Worm (Caenorhabditis elegans) whole organism, L1 larva: ENCODE measurements around the gene C44C10.9.

Experiments used
- C16A3.4 ChIP-seq: fragments of 150-350 bp; optimal IDR thresholded peaks from 2 replicates; lab custom pipeline; 2014; ENCODE audit warnings: missing biosample characterization, missing genetic modification characterization
- C34B4.2 ChIP-seq: sonication (generic microtip); optimal IDR thresholded peaks from 2 replicates; lab custom pipeline; 2017; ENCODE audit warnings: mild to moderate bottlenecking, missing genetic modification characterization, missing compliant biosample characterization
- Y116A8C.19 ChIP-seq: sonication (generic microtip); optimal IDR thresholded peaks from 2 replicates; lab custom pipeline; 2016; ENCODE audit warnings: missing compliant biosample characterization, missing genetic modification characterization, borderline replicate concordance
- ama-1 ChIP-seq: fragments of 150-350 bp; optimal IDR thresholded peaks from 2 replicates; lab custom pipeline; 2014
- blmp-1 ChIP-seq: fragments of 150-350 bp; optimal IDR thresholded peaks from 2 replicates; lab custom pipeline; 2014; ENCODE audit warnings: missing biosample characterization, missing genetic modification characterization
- ceh-90 ChIP-seq: sonication (generic microtip); optimal IDR thresholded peaks from 2 replicates; lab custom pipeline; 2016; ENCODE audit warnings: missing genetic modification characterization, missing compliant biosample characterization
- dsc-1 ChIP-seq: sonication (generic microtip); optimal IDR thresholded peaks from 2 replicates; lab custom pipeline; 2016; ENCODE audit warnings: mild to moderate bottlenecking, missing genetic modification characterization, missing compliant biosample characterization
- efl-1 ChIP-seq, 4 experiments: fragments of 150-350 bp; optimal IDR thresholded peaks in 3 of 4; peaks in 1 of 4; 1 replicate in 1 of 4; 2 replicates in 3 of 4; lab custom pipeline; 2014; ENCODE audit warnings: missing biosample characterization in 2 of 4, missing genetic modification characterization in 2 of 4, missing genetic modification reagents in 2 of 4
- efl-3 ChIP-seq: fragments of 200-800 bp; sonication (Bioruptor generic); optimal IDR thresholded peaks from 2 replicates; lab custom pipeline; 2018; ENCODE audit warnings: mild to moderate bottlenecking, missing genetic modification characterization, missing compliant biosample characterization
- egl-27 ChIP-seq, 2 experiments: fragments of 150-350 bp in 1 of 2; sonication (generic microtip); optimal IDR thresholded peaks; 3 replicates each; lab custom pipeline; 2017 to 2018; ENCODE audit warnings: missing biosample characterization in 2 of 2, missing genetic modification characterization in 2 of 2, missing genetic modification reagents in 2 of 2
- elt-2 ChIP-seq: sonication (generic microtip); optimal IDR thresholded peaks from 2 replicates; lab custom pipeline; 2016; ENCODE audit warnings: missing genetic modification characterization, mild to moderate bottlenecking, inconsistent platforms, missing compliant biosample characterization, missing genetic modification reagents
- ets-5 ChIP-seq: fragments of 200-800 bp; sonication (Bioruptor generic); IDR thresholded peaks from 2 replicates; pipeline ENCODE4 v1.3.6; 2022; ENCODE audit warnings: missing genetic modification characterization, missing compliant biosample characterization
- fkh-10 ChIP-seq: sonication (generic microtip); optimal IDR thresholded peaks from 2 replicates; lab custom pipeline; 2017; ENCODE audit warnings: missing biosample characterization, missing genetic modification reagents, missing genetic modification characterization
- fkh-4 ChIP-seq: sonication (generic microtip); optimal IDR thresholded peaks from 2 replicates; lab custom pipeline; 2016; ENCODE audit warnings: missing compliant biosample characterization, missing genetic modification characterization, borderline replicate concordance
- fkh-8 ChIP-seq: sonication (generic microtip); optimal IDR thresholded peaks from 2 replicates; lab custom pipeline; 2016; ENCODE audit warnings: mild to moderate bottlenecking, missing genetic modification characterization, missing compliant biosample characterization
- fos-1 ChIP-seq: fragments of 150-350 bp; optimal IDR thresholded peaks from 2 replicates; lab custom pipeline; 2014; ENCODE audit warnings: missing biosample characterization, missing genetic modification characterization
- hlh-4 ChIP-seq: sonication (generic microtip); optimal IDR thresholded peaks from 2 replicates; lab custom pipeline; 2016; ENCODE audit warnings: mild to moderate bottlenecking, missing genetic modification characterization, missing compliant biosample characterization
- irx-1 ChIP-seq: sonication (generic microtip); optimal IDR thresholded peaks from 2 replicates; lab custom pipeline; 2016; ENCODE audit warnings: missing genetic modification characterization, missing compliant biosample characterization
- isw-1 ChIP-seq: fragments of 200-800 bp; sonication (Bioruptor generic); IDR thresholded peaks from 2 replicates; pipeline ENCODE4 v1.3.6; 2022; ENCODE audit warnings: missing genetic modification characterization, missing compliant biosample characterization
- jun-1 ChIP-seq: fragments of 150-350 bp; optimal IDR thresholded peaks from 2 replicates; lab custom pipeline; 2014; ENCODE audit warnings: missing biosample characterization, missing genetic modification reagents, missing genetic modification characterization
- lin-13 ChIP-seq: fragments of 150-350 bp; optimal IDR thresholded peaks from 2 replicates; lab custom pipeline; 2014; ENCODE audit warnings: missing biosample characterization, missing genetic modification reagents, missing genetic modification characterization
- lin-14 ChIP-seq: fragments of 200-800 bp; sonication (Bioruptor generic); optimal IDR thresholded peaks from 2 replicates; lab custom pipeline; 2018; ENCODE audit warnings: mild to moderate bottlenecking, missing genetic modification characterization, moderate library complexity, missing compliant biosample characterization
- lin-15B ChIP-seq: fragments of 150-350 bp; sonication (generic microtip); optimal IDR thresholded peaks from 3 replicates; lab custom pipeline; 2014; ENCODE audit warnings: missing biosample characterization, missing genetic modification characterization
- lin-35 ChIP-seq, 2 experiments: fragments of 150-350 bp; optimal IDR thresholded peaks; 2 replicates each; lab custom pipeline; 2014; ENCODE audit warnings: missing biosample characterization in 2 of 2, missing genetic modification characterization in 2 of 2, missing genetic modification reagents in 2 of 2
- lin-39 ChIP-seq: fragments of 150-350 bp; optimal IDR thresholded peaks from 2 replicates; lab custom pipeline; 2014; ENCODE audit warnings: missing biosample characterization, missing genetic modification reagents, missing genetic modification characterization
- mdl-1 ChIP-seq, 2 experiments: fragments of 150-350 bp; optimal IDR thresholded peaks; 2 replicates each; lab custom pipeline; 2014 to 2017; ENCODE audit warnings: missing biosample characterization in 2 of 2, missing genetic modification characterization in 2 of 2, inconsistent platforms in 1 of 2
- mep-1 ChIP-seq: fragments of 150-350 bp; optimal IDR thresholded peaks from 2 replicates; lab custom pipeline; 2014; ENCODE audit warnings: missing biosample characterization, missing genetic modification characterization
- nhr-12 ChIP-seq: sonication (generic microtip); optimal IDR thresholded peaks from 2 replicates; lab custom pipeline; 2017; ENCODE audit warnings: missing biosample characterization, missing genetic modification characterization
- nhr-19 ChIP-seq: fragments of 200-800 bp; sonication (Bioruptor generic); conservative IDR thresholded peaks from 2 replicates; pipeline ENCODE4 v1.3.6; 2022; ENCODE audit warnings: missing genetic modification characterization, missing compliant biosample characterization
- nhr-20 ChIP-seq: sonication (generic microtip); optimal IDR thresholded peaks from 2 replicates; lab custom pipeline; 2016; ENCODE audit warnings: mild to moderate bottlenecking, missing genetic modification characterization, missing compliant biosample characterization
- nhr-237 ChIP-seq: fragments of 150-350 bp; optimal IDR thresholded peaks from 2 replicates; lab custom pipeline; 2014; ENCODE audit warnings: missing biosample characterization, missing genetic modification characterization
- nhr-47 ChIP-seq: sonication (generic microtip); optimal IDR thresholded peaks from 2 replicates; lab custom pipeline; 2016; ENCODE audit warnings: mild to moderate bottlenecking, missing genetic modification characterization, moderate library complexity, missing compliant biosample characterization
- nhr-71 ChIP-seq: sonication (generic microtip); optimal IDR thresholded peaks from 2 replicates; lab custom pipeline; 2016; ENCODE audit warnings: mild to moderate bottlenecking, missing genetic modification characterization, moderate library complexity, missing compliant biosample characterization
- nhr-77 ChIP-seq: fragments of 150-350 bp; optimal IDR thresholded peaks from 2 replicates; lab custom pipeline; 2014; ENCODE audit warnings: missing biosample characterization, missing genetic modification characterization
- nhr-85 ChIP-seq: sonication (generic microtip); peaks from one replicate; lab custom pipeline; 2016; ENCODE audit warnings: missing genetic modification characterization, inconsistent platforms, missing compliant biosample characterization
- nhr-90 ChIP-seq: sonication (generic microtip); optimal IDR thresholded peaks from 2 replicates; lab custom pipeline; 2016; ENCODE audit warnings: mild to moderate bottlenecking, missing genetic modification characterization, missing compliant biosample characterization; ENCODE audit not compliant: poor library complexity
- pag-3 ChIP-seq: sonication (generic microtip); optimal IDR thresholded peaks from 2 replicates; lab custom pipeline; 2017; ENCODE audit warnings: missing genetic modification characterization, mild to moderate bottlenecking, missing compliant biosample characterization, antibody characterized with exemption, borderline replicate concordance; ENCODE audit not compliant: insufficient read depth
- pqm-1 ChIP-seq: sonication (generic microtip); optimal IDR thresholded peaks from 3 replicates; lab custom pipeline; 2017; ENCODE audit warnings: missing biosample characterization, missing genetic modification characterization
- snu-23 ChIP-seq: sonication (generic microtip); optimal IDR thresholded peaks from 2 replicates; lab custom pipeline; 2016; ENCODE audit warnings: missing genetic modification characterization, missing compliant biosample characterization
- swsn-7 ChIP-seq: sonication (generic microtip); optimal IDR thresholded peaks from 2 replicates; lab custom pipeline; 2016; ENCODE audit warnings: missing genetic modification characterization, missing compliant biosample characterization
- tlp-1 ChIP-seq: fragments of 150-350 bp; optimal IDR thresholded peaks from 2 replicates; lab custom pipeline; 2014; ENCODE audit warnings: missing biosample characterization, missing genetic modification characterization
- unc-130 ChIP-seq: fragments of 150-350 bp; optimal IDR thresholded peaks from 2 replicates; lab custom pipeline; 2017; ENCODE audit warnings: missing biosample characterization, missing genetic modification characterization, inconsistent platforms
- unc-30 ChIP-seq: sonication (generic microtip); optimal IDR thresholded peaks from 2 replicates; lab custom pipeline; 2017; ENCODE audit warnings: missing biosample characterization, missing genetic modification characterization
- unc-62 ChIP-seq: fragments of 150-350 bp; optimal IDR thresholded peaks from 2 replicates; lab custom pipeline; 2014; ENCODE audit warnings: missing biosample characterization, missing genetic modification reagents, missing genetic modification characterization
- vab-15 ChIP-seq: sonication (generic microtip); optimal IDR thresholded peaks from 2 replicates; lab custom pipeline; 2017; ENCODE audit warnings: missing genotype, mild to moderate bottlenecking, missing genetic modification characterization, missing compliant biosample characterization
- zag-1 ChIP-seq: fragments of 150-350 bp; optimal IDR thresholded peaks from 2 replicates; lab custom pipeline; 2014; ENCODE audit warnings: missing biosample characterization, missing genetic modification characterization
- ztf-4 ChIP-seq: fragments of 150-350 bp; optimal IDR thresholded peaks from 2 replicates; lab custom pipeline; 2014; ENCODE audit warnings: missing biosample characterization, missing genetic modification characterization

The C44C10.9 gene

ce11 chrX:11737053-11737452, 20.7 kb upstream of the C44C10.9 start, which contains the start of gene D1053.3:
Gene D1053.3 (minus strand): TSS chrX:11737153.
- TF ChIP-seq fkh-4: no peak
- no peak for TF ChIP-seq C16A3.4 (tag; lab: Kevin White, UChicago)
- TF ChIP-seq pag-3 (tag; lab: Kevin White, UChicago): no peak
- TF ChIP-seq ceh-90 (tag; lab: Kevin White, UChicago): no peak
- TF ChIP-seq jun-1 (tag; lab: Kevin White, UChicago): no peak

ce11 chrX:11734110-11734509, 17.8 kb upstream of the C44C10.9 start:
- TF ChIP-seq pag-3 (tag; lab: Kevin White, UChicago) (no peak), elt-2 (peak; percentile 1), nhr-71 (no peak), nhr-12 (tag; lab: Kevin White, UChicago) (no peak), zag-1 (no peak), jun-1 (tag; lab: Kevin White, UChicago) (no peak)

ce11 chrX:11732752-11733151, 16.4 kb upstream of the C44C10.9 start:
- TF ChIP-seq swsn-7 (no peak), unc-62 (GFP tag; lab: Kevin White, UChicago) (no peak), tlp-1 (no peak), nhr-90 (tag; lab: Kevin White, UChicago) (no peak), lin-15B (tag; lab: Kevin White, UChicago) (no peak), nhr-47 (no peak), dsc-1 (no peak), lin-13 (GFP tag; lab: Kevin White, UChicago) (no peak), nhr-77 (tag; lab: Kevin White, UChicago) (no peak), nhr-20 (tag; lab: Kevin White, UChicago) (no peak), nhr-237 (no peak), ama-1 (lab: Kevin White, UChicago) (no peak), ets-5 (no peak)

DNA sequence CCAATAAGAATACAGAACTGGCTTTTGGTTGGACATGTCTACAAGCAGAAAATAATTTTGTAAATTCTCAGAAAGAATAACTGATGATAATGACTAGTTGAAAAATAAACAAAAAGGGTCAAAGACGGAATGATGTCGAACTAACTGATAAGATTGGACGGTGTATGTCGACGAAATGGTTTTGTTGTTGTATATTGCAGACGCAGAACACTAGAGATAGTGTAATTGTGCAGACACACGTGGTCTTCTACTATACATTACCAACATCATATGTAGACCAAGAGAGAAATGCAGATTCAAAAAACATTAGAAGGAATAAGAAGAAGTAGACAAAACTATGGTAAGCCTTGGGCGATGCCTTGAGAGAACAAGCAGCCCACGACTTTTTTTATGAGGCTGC, 11.4 kb upstream of the C44C10.9 start, which contains the start of the genes gst-42 and D1053.2:
Gene gst-42 (minus strand): TSS at position 176 of the 400 bp plus-strand sequence.
Gene D1053.2 (plus strand): TSS at position 391 of the 400 bp plus-strand sequence.
- TF ChIP-seq efl-3 (GFP tag; lab: Kevin White, UChicago) (no peak), C16A3.4 (tag; lab: Kevin White, UChicago) (peak; percentile 20), fkh-10 (GFP tag; lab: Kevin White, UChicago) (no peak), nhr-237 (no peak), Y116A8C.19 (tag; lab: Kevin White, UChicago) (no peak), vab-15 (tag; lab: Kevin White, UChicago) (peak; percentile 28), egl-27 (tag; optimal IDR thresholded peaks at IDR 0.05; lab: Kevin White, UChicago) (no peak), nhr-19 (GFP tag; lab: Robert Waterston, UW) (peak; percentile 46), nhr-85 (tag; lab: Kevin White, UChicago) (peak; percentile 84), nhr-12 (tag; lab: Kevin White, UChicago) (no peak), mdl-1 (tag; optimal IDR thresholded peaks at IDR 0.05; lab: Kevin White, UChicago) (peak in 1 of 2 experiments; percentile 86), nhr-20 (tag; lab: Kevin White, UChicago) (peak; percentile 77), irx-1 (no peak), isw-1 (no peak), fkh-8 (tag; lab: Kevin White, UChicago) (no peak), ztf-4 (tag; lab: Kevin White, UChicago) (no peak), mep-1 (tag; lab: Kevin White, UChicago) (peak; percentile 19), unc-130 (tag; lab: Kevin White, UChicago) (peak; percentile 47), ets-5 (no peak), efl-1 (optimal IDR thresholded peaks at IDR 0.05; lab: Kevin White, UChicago) (no peak), efl-1 (GFP tag; optimal IDR thresholded peaks at IDR 0.05 in 1 of 2; lab: Kevin White, UChicago) (no peak), pqm-1 (tag; lab: Kevin White, UChicago) (peak; percentile 20), lin-35 (GFP tag; optimal IDR thresholded peaks at IDR 0.05; lab: Kevin White, UChicago) (peak in 1 of 2 experiments; percentile 75), jun-1 (tag; lab: Kevin White, UChicago) (peak; percentile 1), ceh-90 (tag; lab: Kevin White, UChicago) (no peak), nhr-71 (peak; percentile 71), hlh-4 (no peak), fos-1 (tag; lab: Kevin White, UChicago) (no peak), lin-14 (peak; percentile 80), unc-30 (tag; lab: Kevin White, UChicago) (no peak), C34B4.2 (tag; lab: Kevin White, UChicago) (no peak), lin-39 (tag; lab: Kevin White, UChicago) (no peak), blmp-1 (tag; lab: Kevin White, UChicago) (peak; percentile 59), snu-23 (GFP tag; lab: Kevin White, UChicago) (peak; percentile 55), nhr-77 (tag; lab: Kevin White, UChicago) (no peak)
